Fruit fly (Drosophila melanogaster) whole organism, embryonic: ENCODE results near the gene CG4230.
A peak's percentile ranks its signal among the peaks of the same experiment; 100 is the strongest.

Experiments used
- ATbp ChIP-seq: fragments of 200-800 bp; sonication (Bioruptor generic); optimal IDR thresholded peaks from 2 replicates; lab custom pipeline; 2017; ENCODE audit warnings: missing biosample characterization, mild to moderate bottlenecking, missing genetic modification characterization, missing genetic modification reagents
- CG10959 ChIP-seq: fragments of 200-800 bp; sonication (Bioruptor generic); IDR thresholded peaks from 2 replicates; pipeline ENCODE4 v1.3.6; 2022; ENCODE audit warnings: missing biosample characterization, missing genetic modification characterization
- CG14860 ChIP-seq: fragments of 200-800 bp; sonication (Bioruptor generic); IDR thresholded peaks from 3 replicates; pipeline ENCODE4 v1.3.6; 2022; ENCODE audit warnings: missing biosample characterization, missing genetic modification characterization; ENCODE audit not compliant: partially characterized antibody
- CG1602 ChIP-seq: fragments of 200-800 bp; sonication (Bioruptor generic); optimal IDR thresholded peaks from 3 replicates; lab custom pipeline; 2016; ENCODE audit warnings: missing biosample characterization, missing genetic modification characterization
- CG17568 ChIP-seq: fragments of 200-800 bp; sonication (Bioruptor generic); optimal IDR thresholded peaks from 2 replicates; lab custom pipeline; 2018; ENCODE audit warnings: missing biosample characterization, mild to moderate bottlenecking, missing genetic modification characterization, moderate library complexity
- CG18619 ChIP-seq: fragments of 200-800 bp; sonication (Bioruptor generic); optimal IDR thresholded peaks from 3 replicates; lab custom pipeline; 2017; ENCODE audit warnings: missing biosample characterization, mild to moderate bottlenecking, missing genetic modification characterization
- CG4730 ChIP-seq: fragments of 200-800 bp; sonication (Bioruptor generic); IDR thresholded peaks from 2 replicates; pipeline ENCODE4 v1.3.6; 2022; ENCODE audit warnings: missing biosample characterization, missing genetic modification characterization
- CG4820 ChIP-seq: fragments of 200-800 bp; sonication (Bioruptor generic); optimal IDR thresholded peaks from 3 replicates; lab custom pipeline; 2016; ENCODE audit warnings: missing biosample characterization, missing genetic modification characterization
- CG8478 ChIP-seq: fragments of >200 bp; optimal IDR thresholded peaks from 2 replicates; lab custom pipeline; 2018
- Camta ChIP-seq: fragments of 200-800 bp; sonication (Bioruptor generic); optimal IDR thresholded peaks from 2 replicates; lab custom pipeline; 2016; ENCODE audit warnings: missing biosample characterization, missing genetic modification characterization
- D19A ChIP-seq: fragments of 200-800 bp; optimal IDR thresholded peaks from 3 replicates; lab custom pipeline; 2019; ENCODE audit warnings: missing biosample characterization, mild to moderate bottlenecking, missing genetic modification characterization, moderate library complexity
- Doc3 ChIP-seq: fragments of 200-800 bp; sonication (Bioruptor generic); IDR thresholded peaks from 3 replicates; pipeline ENCODE4 v1.3.6; 2022; ENCODE audit warnings: missing biosample characterization, missing genetic modification characterization; ENCODE audit not compliant: partially characterized antibody
- Ets97D ChIP-seq: fragments of 200-800 bp; sonication (Bioruptor generic); optimal IDR thresholded peaks from 3 replicates; lab custom pipeline; 2016; ENCODE audit warnings: missing biosample characterization, missing genetic modification characterization
- NC2α ChIP-seq: fragments of 200-800 bp; sonication (Bioruptor generic); optimal IDR thresholded peaks from 2 replicates; lab custom pipeline; 2016; ENCODE audit warnings: missing biosample characterization, missing genetic modification characterization
- NFAT ChIP-seq: fragments of 200-800 bp; sonication (Bioruptor generic); IDR thresholded peaks from 2 replicates; pipeline ENCODE4 v1.3.6; 2022; ENCODE audit warnings: missing biosample characterization, missing genetic modification characterization
- Neu2 ChIP-seq: fragments of 200-800 bp; sonication (Bioruptor generic); optimal IDR thresholded peaks from 3 replicates; lab custom pipeline; 2016; ENCODE audit warnings: missing biosample characterization, missing genetic modification characterization, borderline replicate concordance
- Oli ChIP-seq: fragments of 200-800 bp; sonication (Bioruptor generic); optimal IDR thresholded peaks from 2 replicates; lab custom pipeline; 2018; ENCODE audit warnings: missing biosample characterization, mild to moderate bottlenecking, missing genetic modification characterization, moderate library complexity
- Rx ChIP-seq: fragments of 200-800 bp; sonication (Bioruptor generic); IDR thresholded peaks from 2 replicates; pipeline ENCODE4 v1.3.6; 2022; ENCODE audit warnings: missing biosample characterization, missing genetic modification characterization
- Side ChIP-seq: fragments of 200-800 bp; sonication (Bioruptor generic); optimal IDR thresholded peaks from 2 replicates; lab custom pipeline; 2016; ENCODE audit warnings: missing biosample characterization, missing genetic modification characterization
- Spps ChIP-seq: fragments of 200-800 bp; sonication (Bioruptor generic); optimal IDR thresholded peaks from 2 replicates; lab custom pipeline; 2018; ENCODE audit warnings: missing biosample characterization, mild to moderate bottlenecking, missing genetic modification characterization
- abd-A ChIP-seq: fragments of 200-800 bp; sonication (Bioruptor generic); optimal IDR thresholded peaks from 3 replicates; lab custom pipeline; 2019; ENCODE audit warnings: missing biosample characterization, mild to moderate bottlenecking, missing genetic modification characterization, moderate library complexity
- ase ChIP-seq: fragments of 200-800 bp; sonication (Bioruptor generic); IDR thresholded peaks from 3 replicates; pipeline ENCODE4 v1.3.6; 2022; ENCODE audit warnings: missing biosample characterization, missing genetic modification characterization
- ash1 ChIP-seq: fragments of 200-800 bp; sonication (Bioruptor generic); optimal IDR thresholded peaks from 2 replicates; lab custom pipeline; 2018; ENCODE audit warnings: missing biosample characterization, mild to moderate bottlenecking, missing genetic modification characterization
- bbx ChIP-seq: fragments of 200-800 bp; sonication (Bioruptor generic); IDR thresholded peaks from 2 replicates; pipeline ENCODE4 v1.3.6; 2022; ENCODE audit warnings: missing biosample characterization, missing genetic modification characterization; ENCODE audit not compliant: partially characterized antibody
- chif ChIP-seq, 2 experiments: fragments of 200-800 bp; sonication (Bioruptor generic); optimal IDR thresholded peaks; 3 replicates each; lab custom pipeline; 2016; ENCODE audit warnings: missing biosample characterization in 2 of 2, missing genetic modification characterization in 2 of 2
- chm ChIP-seq: fragments of 200-800 bp; sonication (Bioruptor generic); IDR thresholded peaks from 2 replicates; pipeline ENCODE4 v1.3.6; 2022; ENCODE audit warnings: missing biosample characterization, missing genetic modification characterization
- crol ChIP-seq: fragments of 200-800 bp; sonication (Bioruptor generic); IDR thresholded peaks from 2 replicates; pipeline ENCODE4 v1.3.6; 2022; ENCODE audit warnings: missing biosample characterization, missing genetic modification characterization
- crp ChIP-seq, 2 experiments: fragments of 200-800 bp; sonication (Bioruptor generic); optimal IDR thresholded peaks; 2 replicates in 1 of 2; 3 replicates in 1 of 2; lab custom pipeline; 2017; ENCODE audit warnings: missing biosample characterization in 2 of 2, missing genetic modification characterization in 2 of 2, mild to moderate bottlenecking in 1 of 2, moderate library complexity in 1 of 2
- ewg ChIP-seq: fragments of 200-800 bp; sonication (Bioruptor generic); optimal IDR thresholded peaks from 3 replicates; lab custom pipeline; 2017; ENCODE audit warnings: mild to moderate bottlenecking, missing biosample characterization, missing genetic modification reagents, missing genetic modification characterization
- hb ChIP-seq: fragments of 200-800 bp; sonication (Bioruptor generic); IDR thresholded peaks from 3 replicates; pipeline ENCODE4 v1.3.6; 2022; ENCODE audit warnings: missing biosample characterization, missing genetic modification characterization; ENCODE audit not compliant: partially characterized antibody
- nerfin-1 ChIP-seq: fragments of 200-800 bp; sonication (Bioruptor generic); optimal IDR thresholded peaks from 3 replicates; lab custom pipeline; 2019; ENCODE audit warnings: missing biosample characterization, mild to moderate bottlenecking, missing genetic modification characterization, moderate library complexity
- onecut ChIP-seq: fragments of 200-800 bp; sonication (Bioruptor generic); IDR thresholded peaks from 2 replicates; pipeline ENCODE4 v1.3.6; 2022; ENCODE audit warnings: missing biosample characterization, missing genetic modification characterization
- pho ChIP-seq: fragments of 200-800 bp; sonication (Bioruptor generic); optimal IDR thresholded peaks from 2 replicates; lab custom pipeline; 2016; ENCODE audit warnings: missing biosample characterization, missing genetic modification characterization
- repo ChIP-seq: fragments of 200-800 bp; sonication (Bioruptor generic); optimal IDR thresholded peaks from 2 replicates; lab custom pipeline; 2016; ENCODE audit warnings: missing biosample characterization, missing genetic modification characterization
- run ChIP-seq: fragments of 200-800 bp; sonication (Bioruptor generic); optimal IDR thresholded peaks from 3 replicates; lab custom pipeline; 2018; ENCODE audit warnings: missing biosample characterization, mild to moderate bottlenecking, missing genetic modification characterization
- slbo ChIP-seq: fragments of 200-800 bp; sonication (Bioruptor generic); IDR thresholded peaks from 2 replicates; pipeline ENCODE4 v1.3.6; 2022; ENCODE audit warnings: missing biosample characterization, missing genetic modification characterization
- sna ChIP-seq: fragments of 200-800 bp; sonication (Bioruptor generic); IDR thresholded peaks from 2 replicates; pipeline ENCODE4 v1.3.6; 2022; ENCODE audit warnings: missing biosample characterization, missing genetic modification characterization; ENCODE audit not compliant: partially characterized antibody
- ssp ChIP-seq: fragments of 200-800 bp; sonication (Bioruptor generic); IDR thresholded peaks from 2 replicates; pipeline ENCODE4 v1.3.6; 2022; ENCODE audit warnings: missing biosample characterization, missing genetic modification characterization
- wdn ChIP-seq: fragments of 200-800 bp; sonication (Bioruptor generic); IDR thresholded peaks from 2 replicates; pipeline ENCODE4 v1.3.6; 2022; ENCODE audit warnings: missing biosample characterization, missing genetic modification characterization
- zfh1 ChIP-seq: fragments of 200-800 bp; sonication (Bioruptor generic); IDR thresholded peaks from 3 replicates; pipeline ENCODE4 v1.3.6; 2022; ENCODE audit warnings: missing biosample characterization, missing genetic modification characterization

Gene CG4230

DNA sequence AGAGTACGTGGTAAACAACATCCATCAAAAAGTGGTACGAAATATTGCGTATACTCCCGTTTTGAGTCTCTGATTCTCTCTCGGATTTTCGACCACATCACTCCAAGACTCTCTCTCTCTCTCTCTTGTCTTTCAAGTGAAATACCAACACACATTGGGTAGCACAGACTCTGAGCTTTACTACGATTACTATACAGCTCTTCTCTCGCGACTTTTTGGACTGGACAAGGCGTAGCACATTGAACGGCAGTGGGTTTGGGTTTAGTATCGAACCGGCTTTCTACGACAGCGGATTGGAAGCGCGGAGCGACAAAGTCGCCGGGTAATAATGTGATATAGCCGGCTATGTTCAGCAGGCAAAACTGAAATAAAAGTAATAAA lies 12.2 kb downstream of the CG4230 start (continued):
- TF ChIP-seq Camta (GFP tag; lab: Kevin White, UChicago), result no peak
- no peak for TF ChIP-seq chif (GFP tag; optimal IDR thresholded peaks at IDR 0.05; lab: Kevin White, UChicago)
- TF ChIP-seq Spps (tag; lab: Kevin White, UChicago), result no peak
- TF ChIP-seq D19A (tag; lab: Kevin White, UChicago), result no peak
- TF ChIP-seq CG14860 (GFP tag; lab: Robert Waterston, UW), result no peak
- no peak for TF ChIP-seq ATbp (GFP tag; lab: Kevin White, UChicago)
- no peak for TF ChIP-seq run (tag; lab: Kevin White, UChicago)
- TF ChIP-seq ash1 (GFP tag; lab: Kevin White, UChicago), result no peak
- TF ChIP-seq bbx (GFP tag; lab: Robert Waterston, UW), result peak; percentile 40; the same call in 1 of the 2 replicates
- TF ChIP-seq Ets97D (GFP tag; lab: Kevin White, UChicago), result no peak
- no peak for TF ChIP-seq pho (GFP tag; lab: Kevin White, UChicago)
- TF ChIP-seq nerfin-1 (tag; lab: Kevin White, UChicago), result no peak
- TF ChIP-seq Doc3, result peak; percentile 28; the same call in 1 of the 3 replicates
- no peak for TF ChIP-seq CG8478 (lab: Kevin White, UChicago)
- TF ChIP-seq sna, result no peak
- peak; percentile 4; the same call in 1 of the 2 replicates for TF ChIP-seq wdn (GFP tag; lab: Robert Waterston, UW)
- TF ChIP-seq CG10959 (GFP tag; lab: Robert Waterston, UW), result no peak
- TF ChIP-seq NFAT (GFP tag; lab: Robert Waterston, UW), result no peak
- TF ChIP-seq CG1602 (GFP tag; lab: Kevin White, UChicago), result no peak
- TF ChIP-seq ase (GFP tag; lab: Robert Waterston, UW), result no peak
- no peak for TF ChIP-seq Neu2 (GFP tag; lab: Kevin White, UChicago)
- no peak for TF ChIP-seq CG4820 (GFP tag; lab: Kevin White, UChicago)
- TF ChIP-seq Oli (tag; lab: Kevin White, UChicago), result no peak
- TF ChIP-seq repo (GFP tag; lab: Kevin White, UChicago), result no peak
- no peak for TF ChIP-seq zfh1 (GFP tag; lab: Robert Waterston, UW)
- no peak for TF ChIP-seq NC2α
- no peak for TF ChIP-seq slbo
- TF ChIP-seq chm (GFP tag; lab: Robert Waterston, UW), result no peak; the same call in 1 of the 2 replicates
- no peak for TF ChIP-seq Rx (GFP tag; lab: Robert Waterston, UW)
- TF ChIP-seq Side (GFP tag; lab: Kevin White, UChicago), result no peak

DNA sequence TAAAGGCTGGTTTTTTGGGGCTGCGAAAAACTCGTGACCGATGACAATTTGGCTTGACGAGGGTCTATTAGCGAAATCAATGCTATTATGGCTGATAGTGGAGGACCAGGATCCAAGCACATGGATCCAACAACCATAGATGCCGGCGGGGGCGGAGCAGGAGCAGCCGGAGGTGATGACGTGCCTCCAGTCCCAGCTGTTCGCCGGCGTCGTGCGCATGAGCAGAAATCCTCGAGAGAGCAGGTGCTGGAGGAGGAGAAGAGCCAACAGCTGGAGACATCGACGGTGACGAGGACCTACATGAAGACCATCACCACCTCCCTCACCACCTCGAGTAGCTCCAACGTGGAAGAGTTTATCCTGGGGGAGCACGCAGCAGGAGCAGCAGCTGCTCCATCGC lies 13.0 kb downstream of the CG4230 start:
- TF ChIP-seq onecut (GFP tag; lab: Robert Waterston, UW) (peak; percentile 39; the same call in 1 of the 2 replicates), CG4820 (GFP tag; lab: Kevin White, UChicago) (no peak), hb (GFP tag; lab: Robert Waterston, UW) (no peak), ewg (GFP tag; lab: Kevin White, UChicago) (peak; percentile 83), crol (peak; percentile 49; the same call in 1 of the 2 replicates), CG18619 (no peak), ssp (no peak), CG17568 (GFP tag; lab: Kevin White, UChicago) (no peak), abd-A (tag; lab: Kevin White, UChicago) (no peak), CG4730 (GFP tag; lab: Robert Waterston, UW) (no peak), crp (GFP tag; optimal IDR thresholded peaks at IDR 0.05; lab: Kevin White, UChicago) (peak in 1 of 2 experiments; percentile 63)
